Worm (Caenorhabditis elegans) whole organism, dauer: Measurements from ENCODE around the gene M199.2.
"Not testable (repeated sequence)": the region's sequence is repeated elsewhere in the genome, so short reads cannot be mapped to it uniquely, and the experiment has no call there.

ENCODE experiments used
- unc-62 ChIP-seq: sonication (generic microtip); optimal IDR thresholded peaks from 2 replicates; lab custom pipeline; 2017; ENCODE audit warnings: missing biosample characterization, missing genetic modification reagents, missing genetic modification characterization

The M199.2 gene

ce11 chrIV:15108475-15108874 is at the start of gene M199.2:
Gene M199.2 (plus strand): TSS chrIV:15108775.
- TF ChIP-seq unc-62: no peak

ce11 chrIV:15063789-15064188 is 44.8 kb upstream of the M199.2 start:
- no peak for TF ChIP-seq unc-62

ce11 chrIV:15065653-15066052 is 42.9 kb upstream of the M199.2 start, which contains the start of gene Y41E3.18:
Gene Y41E3.18 (minus strand): TSS chrIV:15065753.
- TF ChIP-seq unc-62: no peak

ce11 chrIV:15068818-15069217 is 39.8 kb upstream of the M199.2 start, which contains the start of gene srt-48:
Gene srt-48 (minus strand): TSS chrIV:15068918.
- TF ChIP-seq unc-62: no peak

- no peak for TF ChIP-seq unc-62
Observed at ce11 chrIV:15074392-15074791, 34.2 kb upstream of the M199.2 start, which contains the start of gene srt-50. Gene srt-50 (plus strand): TSS chrIV:15074692.

- TF ChIP-seq unc-62: no peak
Observed at ce11 chrIV:15098294-15098693, 10.3 kb upstream of the M199.2 start, which contains the start of gene srt-49. Gene srt-49 (minus strand): TSS chrIV:15098394.

ce11 chrIV:15103224-15103679 is 5.3 kb upstream of the M199.2 start, which contains the start of gene srt-44:
Gene srt-44 (plus strand): TSS chrIV:15103629.
- no peak for TF ChIP-seq unc-62

- TF ChIP-seq unc-62: no peak
Observed at ce11 chrIV:15107218-15107617, 1.4 kb upstream of the M199.2 start.

ce11 chrIV:15113117-15113516 is 4.5 kb downstream of the M199.2 start, which contains the start of gene M199.134:
Gene M199.134 (minus strand): TSS chrIV:15113217.
- no peak for TF ChIP-seq unc-62

- TF ChIP-seq unc-62: no peak
Observed at ce11 chrIV:15114324-15114723, 5.7 kb downstream of the M199.2 start, which contains the start of gene M199.135. Gene M199.135 (plus strand): TSS chrIV:15114624.

ce11 chrIV:15118390-15118789 is 9.8 kb downstream of the M199.2 start, which contains the start of gene M199.136:
Gene M199.136 (plus strand): TSS chrIV:15118690.
- no peak for TF ChIP-seq unc-62

- no peak for TF ChIP-seq unc-62
Observed at ce11 chrIV:15119268-15119667, 10.7 kb downstream of the M199.2 start.

ce11 chrIV:15120746-15121145 is 12.2 kb downstream of the M199.2 start, which contains the start of gene clec-189:
Gene clec-189 (plus strand): TSS chrIV:15120837.
- no peak for TF ChIP-seq unc-62

- no peak for TF ChIP-seq unc-62
Observed at ce11 chrIV:15122882-15123281, 14.3 kb downstream of the M199.2 start, which contains the start of gene M199.7. Gene M199.7 (plus strand): TSS chrIV:15123182.

- no peak for TF ChIP-seq unc-62
Observed at ce11 chrIV:15126021-15126420, 17.4 kb downstream of the M199.2 start, which contains the start of gene clec-190. Gene clec-190 (minus strand): TSS chrIV:15126121.

- no peak for TF ChIP-seq unc-62
Observed at ce11 chrIV:15127731-15128130, 19.2 kb downstream of the M199.2 start, which contains the start of gene M199.9. Gene M199.9 (minus strand): TSS chrIV:15127831.

ce11 chrIV:15131697-15132096 is 23.1 kb downstream of the M199.2 start, which contains the start of gene col-135:
Gene col-135 (minus strand): TSS chrIV:15131797.
- no peak for TF ChIP-seq unc-62

- not testable (repeated sequence) for TF ChIP-seq unc-62
Observed at ce11 chrIV:15133899-15134298, 25.3 kb downstream of the M199.2 start, which contains the start of gene M199.8. Gene M199.8 (minus strand): TSS chrIV:15133999.
